Fruit fly (Drosophila melanogaster) whole organism, pupa: ENCODE results near the gene CG33511.

Source experiments
- CG12605 ChIP-seq: fragments of 200-800 bp; sonication (Bioruptor generic); IDR thresholded peaks from 2 replicates; pipeline ENCODE4 v1.3.6; 2022; ENCODE audit warnings: missing biosample characterization, missing genetic modification characterization
- CG17806 ChIP-seq: fragments of 200-800 bp; sonication (Bioruptor generic); optimal IDR thresholded peaks from 2 replicates; lab custom pipeline; 2018; ENCODE audit warnings: missing biosample characterization, mild to moderate bottlenecking, missing genetic modification characterization, moderate library complexity
- CG32121 ChIP-seq: fragments of 200-800 bp; sonication (Bioruptor generic); IDR thresholded peaks from 2 replicates; pipeline ENCODE4 v1.3.6; 2022; ENCODE audit warnings: missing biosample characterization, missing genetic modification characterization
- CG34367 ChIP-seq: fragments of 200-800 bp; sonication (Bioruptor generic); optimal IDR thresholded peaks from 2 replicates; lab custom pipeline; 2018; ENCODE audit warnings: missing biosample characterization, mild to moderate bottlenecking, missing genetic modification characterization
- CG8159 ChIP-seq: fragments of 200-800 bp; sonication (Bioruptor generic); optimal IDR thresholded peaks from 3 replicates; lab custom pipeline; 2018; ENCODE audit warnings: missing biosample characterization, mild to moderate bottlenecking, missing genetic modification characterization, moderate library complexity
- D1 ChIP-seq: fragments of 200-800 bp; sonication (Bioruptor generic); optimal IDR thresholded peaks from 2 replicates; lab custom pipeline; 2018; ENCODE audit warnings: missing biosample characterization, mild to moderate bottlenecking, missing genetic modification characterization, moderate library complexity
- EcR ChIP-seq: fragments of 200-800 bp; sonication (Bioruptor generic); optimal IDR thresholded peaks from 3 replicates; lab custom pipeline; 2019; ENCODE audit warnings: missing biosample characterization, missing genetic modification characterization, mild to moderate bottlenecking, moderate library complexity, missing genetic modification reagents
- Pif1A ChIP-seq: fragments of 200-800 bp; sonication (Bioruptor generic); optimal IDR thresholded peaks from 3 replicates; lab custom pipeline; 2016; ENCODE audit warnings: missing biosample characterization, missing genetic modification characterization
- Pif1B ChIP-seq: fragments of 200-800 bp; sonication (Bioruptor generic); optimal IDR thresholded peaks from 3 replicates; lab custom pipeline; 2016; ENCODE audit warnings: missing biosample characterization, missing genetic modification characterization
- Snoo ChIP-seq: fragments of 200-800 bp; sonication (Bioruptor generic); optimal IDR thresholded peaks from 3 replicates; lab custom pipeline; 2017; ENCODE audit warnings: missing biosample characterization, mild to moderate bottlenecking, missing genetic modification characterization, inconsistent platforms
- fd96Ca ChIP-seq: fragments of 200-800 bp; sonication (Bioruptor generic); IDR thresholded peaks from 3 replicates; pipeline ENCODE4 v1.3.6; 2022; ENCODE audit warnings: missing biosample characterization, missing genetic modification characterization
- rn ChIP-seq: fragments of 200-800 bp; sonication (Bioruptor generic); IDR thresholded peaks from 2 replicates; pipeline ENCODE4 v1.3.6; 2022; ENCODE audit warnings: missing biosample characterization, missing genetic modification characterization

DNA sequence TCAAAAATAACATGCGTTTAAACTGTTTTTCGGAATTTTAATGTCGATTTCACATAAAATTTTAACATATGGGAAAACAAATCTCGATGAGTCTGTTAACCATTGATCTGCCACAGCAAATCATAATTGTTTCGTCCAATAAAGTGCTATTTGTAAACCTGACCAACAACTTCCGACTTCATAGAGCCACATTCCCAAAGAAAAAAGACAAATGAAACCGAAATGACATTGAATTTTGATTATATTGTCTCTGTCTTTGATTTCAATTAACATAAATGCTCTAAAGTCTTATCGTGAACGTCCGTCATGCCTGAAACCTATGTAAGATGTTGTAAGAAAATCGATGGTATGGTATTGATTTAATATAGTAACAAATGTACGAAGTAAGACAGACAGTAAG is 9.0 kb downstream of the CG33511 start:
- no peak for TF ChIP-seq CG32121
- no peak for TF ChIP-seq rn (GFP tag; lab: Robert Waterston, UW)
- TF ChIP-seq D1 (tag; lab: Kevin White, UChicago): no peak
- no peak for TF ChIP-seq CG34367 (tag; lab: Kevin White, UChicago)
- no peak for TF ChIP-seq fd96Ca (GFP tag; lab: Robert Waterston, UW)
- no peak for TF ChIP-seq Pif1B (GFP tag; lab: Kevin White, UChicago)
- TF ChIP-seq Pif1A: no peak
- no peak for TF ChIP-seq CG12605 (GFP tag; lab: Robert Waterston, UW)
- no peak for TF ChIP-seq EcR (GFP tag; lab: Kevin White, UChicago)
- TF ChIP-seq CG8159: no peak
- no peak for TF ChIP-seq Snoo (tag; lab: Kevin White, UChicago)
- TF ChIP-seq CG17806: no peak
